Fruit fly (Drosophila melanogaster) whole organism, embryonic: ENCODE data around the gene CG43446.

ENCODE experiments used
- BtbVII ChIP-seq: fragments of 200-800 bp; sonication (Bioruptor generic); optimal IDR thresholded peaks from 3 replicates; lab custom pipeline; 2017; ENCODE audit warnings: missing biosample characterization, mild to moderate bottlenecking, missing genetic modification characterization
- CG12299 ChIP-seq: fragments of 200-800 bp; sonication (Bioruptor generic); optimal IDR thresholded peaks from 2 replicates; lab custom pipeline; 2018; ENCODE audit warnings: missing biosample characterization, mild to moderate bottlenecking, missing genetic modification characterization
- CG13624 ChIP-seq: fragments of 200-800 bp; sonication (Bioruptor generic); optimal IDR thresholded peaks from 2 replicates; lab custom pipeline; 2016; ENCODE audit warnings: missing biosample characterization, missing genetic modification characterization
- CG13894 ChIP-seq: fragments of 200-800 bp; sonication (Bioruptor generic); optimal IDR thresholded peaks from 3 replicates; lab custom pipeline; 2018; ENCODE audit warnings: missing biosample characterization, mild to moderate bottlenecking, missing genetic modification characterization, moderate library complexity
- CG15073 ChIP-seq: fragments of 200-800 bp; sonication (Bioruptor generic); optimal IDR thresholded peaks from 2 replicates; lab custom pipeline; 2016; ENCODE audit warnings: missing biosample characterization, missing genetic modification characterization
- CG15269 ChIP-seq: fragments of 200-800 bp; sonication (Bioruptor generic); optimal IDR thresholded peaks from 2 replicates; lab custom pipeline; 2018; ENCODE audit warnings: missing biosample characterization, mild to moderate bottlenecking, missing genetic modification characterization, moderate library complexity
- CG1647 ChIP-seq: fragments of 200-800 bp; sonication (Bioruptor generic); optimal IDR thresholded peaks from 3 replicates; lab custom pipeline; 2016; ENCODE audit warnings: missing biosample characterization, missing genetic modification characterization
- CG16863 ChIP-seq: fragments of 200-800 bp; sonication (Bioruptor generic); optimal IDR thresholded peaks from 3 replicates; lab custom pipeline; 2016; ENCODE audit warnings: missing biosample characterization, missing genetic modification characterization
- CG17912 ChIP-seq: fragments of 200-800 bp; sonication (Bioruptor generic); optimal IDR thresholded peaks from 2 replicates; lab custom pipeline; 2018; ENCODE audit warnings: missing biosample characterization, mild to moderate bottlenecking, missing genetic modification characterization
- CG1792 ChIP-seq: fragments of 200-800 bp; sonication (Bioruptor generic); optimal IDR thresholded peaks from 2 replicates; lab custom pipeline; 2016; ENCODE audit warnings: missing biosample characterization, missing genetic modification characterization
- CG33557 ChIP-seq: fragments of 200-800 bp; sonication (Bioruptor generic); optimal IDR thresholded peaks from 2 replicates; lab custom pipeline; 2019; ENCODE audit warnings: missing biosample characterization, mild to moderate bottlenecking, missing genetic modification characterization, moderate library complexity
- CG3838 ChIP-seq: fragments of 200-800 bp; sonication (Bioruptor generic); optimal IDR thresholded peaks from 3 replicates; lab custom pipeline; 2016; ENCODE audit warnings: missing biosample characterization, missing genetic modification characterization
- CG8089 ChIP-seq: fragments of 200-800 bp; sonication (Bioruptor generic); optimal IDR thresholded peaks from 3 replicates; lab custom pipeline; 2016; ENCODE audit warnings: missing biosample characterization, missing genetic modification characterization
- CG9215 ChIP-seq: fragments of 200-800 bp; sonication (Bioruptor generic); IDR thresholded peaks from 2 replicates; pipeline ENCODE4 v1.3.6; 2022; ENCODE audit warnings: missing biosample characterization, missing genetic modification characterization
- Deaf1 ChIP-seq: fragments of 200-800 bp; optimal IDR thresholded peaks from 3 replicates; lab custom pipeline; 2019; ENCODE audit warnings: missing biosample characterization, mild to moderate bottlenecking, missing genetic modification characterization, moderate library complexity
- Dek ChIP-seq: fragments of 200-800 bp; sonication (Bioruptor generic); optimal IDR thresholded peaks from 3 replicates; lab custom pipeline; 2019; ENCODE audit warnings: missing biosample characterization, mild to moderate bottlenecking, missing genetic modification characterization, moderate library complexity
- E2f2 ChIP-seq: fragments of 200-800 bp; sonication (Bioruptor generic); IDR thresholded peaks from 2 replicates; pipeline ENCODE4 v1.3.6; 2022; ENCODE audit warnings: missing biosample characterization, missing genetic modification characterization
- Fer2 ChIP-seq: fragments of 200-800 bp; sonication (Bioruptor generic); optimal IDR thresholded peaks from 2 replicates; lab custom pipeline; 2018; ENCODE audit warnings: missing biosample characterization, mild to moderate bottlenecking, missing genetic modification characterization, moderate library complexity
- HmgD ChIP-seq: fragments of 200-800 bp; sonication (Bioruptor generic); optimal IDR thresholded peaks from 3 replicates; lab custom pipeline; 2016; ENCODE audit warnings: missing biosample characterization, missing genetic modification characterization
- Hr3 ChIP-seq: fragments of 200-800 bp; sonication (Bioruptor generic); optimal IDR thresholded peaks from 3 replicates; lab custom pipeline; 2016; ENCODE audit warnings: missing biosample characterization, missing genetic modification characterization
- Mrtf ChIP-seq: fragments of 200-800 bp; sonication (Bioruptor generic); IDR thresholded peaks from 3 replicates; pipeline ENCODE4 v1.3.6; 2022; ENCODE audit warnings: missing biosample characterization, missing genetic modification characterization
- Nf-YC ChIP-seq: fragments of 200-800 bp; optimal IDR thresholded peaks from 3 replicates; lab custom pipeline; 2019; ENCODE audit warnings: missing biosample characterization, mild to moderate bottlenecking, missing genetic modification characterization, moderate library complexity
- Sox100B ChIP-seq: fragments of 200-800 bp; sonication (Bioruptor generic); optimal IDR thresholded peaks from 3 replicates; lab custom pipeline; 2018; ENCODE audit warnings: missing biosample characterization, mild to moderate bottlenecking, missing genetic modification characterization
- Sry-β ChIP-seq: fragments of 200-800 bp; sonication (Bioruptor generic); optimal IDR thresholded peaks from 2 replicates; lab custom pipeline; 2018; ENCODE audit warnings: missing biosample characterization, mild to moderate bottlenecking, missing genetic modification characterization, moderate library complexity
- ac ChIP-seq: fragments of 200-800 bp; sonication (Bioruptor generic); optimal IDR thresholded peaks from 3 replicates; lab custom pipeline; 2017; ENCODE audit warnings: missing biosample characterization, mild to moderate bottlenecking, missing genetic modification characterization
- ato ChIP-seq: fragments of 200-800 bp; sonication (Bioruptor generic); IDR thresholded peaks from 2 replicates; pipeline ENCODE4 v1.3.6; 2022; ENCODE audit warnings: missing biosample characterization, missing genetic modification characterization; ENCODE audit not compliant: partially characterized antibody
- bcd ChIP-seq: fragments of 200-800 bp; sonication (Bioruptor generic); optimal IDR thresholded peaks from 2 replicates; lab custom pipeline; 2017; ENCODE audit warnings: missing biosample characterization, mild to moderate bottlenecking, missing genetic modification characterization
- croc ChIP-seq: fragments of 200-800 bp; sonication (Bioruptor generic); conservative IDR thresholded peaks from 3 replicates; pipeline ENCODE4 v1.3.6; 2022; ENCODE audit warnings: missing biosample characterization, missing genetic modification characterization
- crol ChIP-seq: fragments of 200-800 bp; sonication (Bioruptor generic); IDR thresholded peaks from 2 replicates; pipeline ENCODE4 v1.3.6; 2022; ENCODE audit warnings: missing biosample characterization, missing genetic modification characterization
- disco-r ChIP-seq: fragments of 200-800 bp; sonication (Bioruptor generic); optimal IDR thresholded peaks from 2 replicates; lab custom pipeline; 2016; ENCODE audit warnings: missing biosample characterization, missing genetic modification characterization
- dysf ChIP-seq: fragments of 200-800 bp; sonication (Bioruptor generic); IDR thresholded peaks from 3 replicates; pipeline ENCODE4 v1.3.6; 2022; ENCODE audit warnings: missing biosample characterization, missing genetic modification characterization
- emc ChIP-seq: fragments of 200-800 bp; sonication (Bioruptor generic); optimal IDR thresholded peaks from 2 replicates; lab custom pipeline; 2016; ENCODE audit warnings: missing biosample characterization, missing genetic modification characterization
- fd3F ChIP-seq: fragments of 200-800 bp; sonication (Bioruptor generic); optimal IDR thresholded peaks from 2 replicates; lab custom pipeline; 2018; ENCODE audit warnings: missing biosample characterization, mild to moderate bottlenecking, missing genetic modification characterization, moderate library complexity
- gem ChIP-seq: fragments of 200-800 bp; sonication (Bioruptor generic); optimal IDR thresholded peaks from 2 replicates; lab custom pipeline; 2019; ENCODE audit warnings: missing biosample characterization, mild to moderate bottlenecking, missing genetic modification characterization, moderate library complexity
- gfzf ChIP-seq: fragments of 200-800 bp; sonication (Bioruptor generic); optimal IDR thresholded peaks from 2 replicates; lab custom pipeline; 2016; ENCODE audit warnings: missing biosample characterization, mild to moderate bottlenecking, missing genetic modification characterization, moderate library complexity
- gro ChIP-seq: fragments of 200-800 bp; sonication (Bioruptor generic); optimal IDR thresholded peaks from 2 replicates; lab custom pipeline; 2016; ENCODE audit warnings: missing biosample characterization, missing genetic modification characterization
- h ChIP-seq: fragments of >200 bp; optimal IDR thresholded peaks from 2 replicates; lab custom pipeline; 2017
- hkb ChIP-seq, 2 experiments: fragments of 200-800 bp in 1 of 2; fragments of >200 bp in 1 of 2; sonication (Bioruptor generic) in 1 of 2; IDR thresholded peaks in 1 of 2; optimal IDR thresholded peaks in 1 of 2; 2 replicates each; pipeline versions ENCODE4 v1.3.6 to Lab custom; 2017 to 2022; ENCODE audit warnings: missing biosample characterization in 1 of 2, missing genetic modification characterization in 1 of 2
- ind ChIP-seq: fragments of 200-800 bp; sonication (Bioruptor generic); optimal IDR thresholded peaks from 3 replicates; lab custom pipeline; 2016; ENCODE audit warnings: missing biosample characterization, missing genetic modification characterization
- kay ChIP-seq: fragments of 200-800 bp; sonication (Bioruptor generic); optimal IDR thresholded peaks from 2 replicates; lab custom pipeline; 2016; ENCODE audit warnings: missing biosample characterization, missing genetic modification characterization
- maf-S ChIP-seq: fragments of 200-800 bp; sonication (Bioruptor generic); optimal IDR thresholded peaks from 2 replicates; lab custom pipeline; 2016; ENCODE audit warnings: missing biosample characterization, missing genetic modification characterization
- nerfin-1 ChIP-seq: fragments of 200-800 bp; sonication (Bioruptor generic); optimal IDR thresholded peaks from 3 replicates; lab custom pipeline; 2019; ENCODE audit warnings: missing biosample characterization, mild to moderate bottlenecking, missing genetic modification characterization, moderate library complexity
- pho ChIP-seq: fragments of 200-800 bp; sonication (Bioruptor generic); optimal IDR thresholded peaks from 2 replicates; lab custom pipeline; 2016; ENCODE audit warnings: missing biosample characterization, missing genetic modification characterization
- pnt ChIP-seq: fragments of 200-800 bp; sonication (Bioruptor generic); optimal IDR thresholded peaks from 3 replicates; lab custom pipeline; 2016; ENCODE audit warnings: missing biosample characterization, missing genetic modification characterization
- scrt ChIP-seq: fragments of 200-800 bp; sonication (Bioruptor generic); optimal IDR thresholded peaks from 2 replicates; lab custom pipeline; 2018; ENCODE audit warnings: missing biosample characterization, mild to moderate bottlenecking, missing genetic modification characterization, moderate library complexity
- so ChIP-seq: fragments of 200-800 bp; sonication (Bioruptor generic); IDR thresholded peaks from 3 replicates; pipeline ENCODE4 v1.3.6; 2022; ENCODE audit warnings: missing biosample characterization, missing genetic modification characterization
- sob ChIP-seq: fragments of 200-800 bp; sonication (Bioruptor generic); IDR thresholded peaks from 2 replicates; pipeline ENCODE4 v1.3.6; 2022; ENCODE audit warnings: missing biosample characterization, missing genetic modification characterization
- zen ChIP-seq: fragments of 200-800 bp; sonication (Bioruptor generic); optimal IDR thresholded peaks from 3 replicates; lab custom pipeline; 2018; ENCODE audit warnings: missing biosample characterization, mild to moderate bottlenecking, missing genetic modification characterization, moderate library complexity

The CG43446 gene

dm6 chr3R:20956875-20957874 is 30.6 kb downstream of the CG43446 start (continued):
- TF ChIP-seq Sry-β (GFP tag; lab: Kevin White, UChicago) (peak; percentile 25), scrt (GFP tag; lab: Kevin White, UChicago) (peak; percentile 80), nerfin-1 (tag; lab: Kevin White, UChicago) (peak; percentile 83), bcd (GFP tag; lab: Kevin White, UChicago) (peak; percentile 93), fd3F (GFP tag; lab: Kevin White, UChicago) (peak; percentile 78), maf-S (GFP tag; lab: Kevin White, UChicago) (peak; percentile 63), kay (GFP tag; lab: Kevin White, UChicago) (peak; percentile 58), CG16863 (GFP tag; lab: Kevin White, UChicago) (peak; percentile 78), emc (peak; percentile 63), ind (GFP tag; lab: Kevin White, UChicago) (peak; percentile 90), gem (tag; lab: Kevin White, UChicago) (peak; percentile 91), Sox100B (GFP tag; lab: Kevin White, UChicago) (peak; percentile 95), h (lab: Kevin White, UChicago) (no peak), HmgD (GFP tag; lab: Kevin White, UChicago) (peak; percentile 51), CG9215 (GFP tag; lab: Robert Waterston, UW) (peak; percentile 83; the same call in 1 of the 2 replicates), crol (GFP tag; lab: Robert Waterston, UW) (peak; percentile 100), zen (peak; percentile 58), CG15073 (GFP tag; lab: Kevin White, UChicago) (peak; percentile 6), pho (GFP tag; lab: Kevin White, UChicago) (peak; percentile 78), gfzf (GFP tag; lab: Kevin White, UChicago) (no peak), ato (GFP tag; lab: Robert Waterston, UW) (no peak), Hr3 (GFP tag; lab: Kevin White, UChicago) (peak; percentile 85), E2f2 (GFP tag; lab: Robert Waterston, UW) (peak; percentile 39; the same call in 1 of the 2 replicates), Mrtf (GFP tag; lab: Robert Waterston, UW) (no peak), CG13624 (GFP tag; lab: Kevin White, UChicago) (peak; percentile 81), pnt (GFP tag; lab: Kevin White, UChicago) (peak; percentile 68), Deaf1 (tag; lab: Kevin White, UChicago) (peak; percentile 80), CG33557 (GFP tag; lab: Kevin White, UChicago) (no peak), CG15269 (tag; lab: Kevin White, UChicago) (peak; percentile 89), CG3838 (peak; percentile 58), ac (GFP tag; lab: Kevin White, UChicago) (no peak), sob (GFP tag; lab: Robert Waterston, UW) (0 out of 2 replicates have a peak, but pooled peaks have one; percentile 51), hkb (optimal IDR thresholded peaks at IDR 0.05; lab: Kevin White, UChicago) (no peak), hkb (GFP tag; IDR thresholded peaks at IDR 0.05; lab: Robert Waterston, UW) (peak; percentile 59), CG1792 (GFP tag; lab: Kevin White, UChicago) (peak; percentile 73), disco-r (GFP tag; lab: Kevin White, UChicago) (peak; percentile 60), Nf-YC (tag; lab: Kevin White, UChicago) (peak; percentile 85), gro (GFP tag; lab: Kevin White, UChicago) (peak; percentile 75), CG17912 (GFP tag; lab: Kevin White, UChicago) (no peak), Dek (tag; lab: Kevin White, UChicago) (peak; percentile 86), CG1647 (peak; percentile 78), CG13894 (peak; percentile 51), so (GFP tag; lab: Robert Waterston, UW) (peak; percentile 72; the same call in 1 of the 3 replicates), Fer2 (tag; lab: Kevin White, UChicago) (peak; percentile 74), croc (GFP tag; lab: Robert Waterston, UW) (peak; percentile 38; the same call in 1 of the 3 replicates), dysf (GFP tag; lab: Robert Waterston, UW) (peak; percentile 78), CG8089 (GFP tag; lab: Kevin White, UChicago) (peak; percentile 56), CG12299 (tag; lab: Kevin White, UChicago) (peak; percentile 68), BtbVII (GFP tag; lab: Kevin White, UChicago) (peak; percentile 91)
